Fruit fly (Drosophila melanogaster): Measurements from ENCODE around the gene CG13694.

The CG13694 gene

dm6 chr2L:136747-137709 is 20.7 kb upstream of the CG13694 start:
- peak; percentile 90 for TF ChIP-seq noc (tag; optimal IDR thresholded peaks at IDR 0.05)

- peak; percentile 35 for TF ChIP-seq noc (tag; optimal IDR thresholded peaks at IDR 0.05)
Measured at dm6 chr2L:136131-136426, 19.8 kb upstream of the CG13694 start.

DNA sequence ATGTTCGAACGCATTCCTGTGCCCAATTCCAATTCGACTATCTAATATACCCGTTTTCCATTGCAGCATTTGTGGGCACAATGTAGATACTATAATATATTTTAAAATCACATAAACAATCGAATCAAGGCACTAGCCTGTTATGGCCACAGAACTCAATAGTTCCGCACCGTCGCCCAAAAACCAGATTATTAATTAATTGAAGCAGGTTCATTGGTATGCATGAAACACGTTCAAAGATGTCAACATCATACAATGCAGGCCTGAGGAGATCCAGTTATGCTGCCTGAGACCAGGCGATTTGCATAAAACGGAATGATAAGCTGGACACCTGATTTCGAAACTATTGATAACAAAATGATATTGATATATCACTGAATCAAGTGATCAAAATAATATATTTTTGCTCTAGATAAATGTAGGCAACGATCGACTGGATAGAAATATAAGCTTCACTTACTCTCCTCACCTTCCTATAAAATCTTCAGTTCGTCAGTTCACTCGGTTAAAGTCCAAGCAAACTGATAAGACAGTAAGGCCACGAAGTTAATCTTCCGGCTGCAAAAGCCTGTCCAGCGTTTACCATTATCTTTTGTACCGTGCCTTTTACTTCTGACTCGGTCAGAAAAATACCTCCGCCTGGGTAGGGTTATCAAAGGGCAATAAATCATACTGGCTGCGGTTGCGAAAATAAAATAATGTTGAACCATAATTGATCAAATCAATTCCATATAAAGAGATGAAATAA is 19.3 kb upstream of the CG13694 start:
- TF ChIP-seq noc (tag; optimal IDR thresholded peaks at IDR 0.05), result peak; percentile 69

- TF ChIP-seq noc (tag; optimal IDR thresholded peaks at IDR 0.05), result no peak
Measured at dm6 chr2L:134563-135382, 18.5 kb upstream of the CG13694 start.

DNA sequence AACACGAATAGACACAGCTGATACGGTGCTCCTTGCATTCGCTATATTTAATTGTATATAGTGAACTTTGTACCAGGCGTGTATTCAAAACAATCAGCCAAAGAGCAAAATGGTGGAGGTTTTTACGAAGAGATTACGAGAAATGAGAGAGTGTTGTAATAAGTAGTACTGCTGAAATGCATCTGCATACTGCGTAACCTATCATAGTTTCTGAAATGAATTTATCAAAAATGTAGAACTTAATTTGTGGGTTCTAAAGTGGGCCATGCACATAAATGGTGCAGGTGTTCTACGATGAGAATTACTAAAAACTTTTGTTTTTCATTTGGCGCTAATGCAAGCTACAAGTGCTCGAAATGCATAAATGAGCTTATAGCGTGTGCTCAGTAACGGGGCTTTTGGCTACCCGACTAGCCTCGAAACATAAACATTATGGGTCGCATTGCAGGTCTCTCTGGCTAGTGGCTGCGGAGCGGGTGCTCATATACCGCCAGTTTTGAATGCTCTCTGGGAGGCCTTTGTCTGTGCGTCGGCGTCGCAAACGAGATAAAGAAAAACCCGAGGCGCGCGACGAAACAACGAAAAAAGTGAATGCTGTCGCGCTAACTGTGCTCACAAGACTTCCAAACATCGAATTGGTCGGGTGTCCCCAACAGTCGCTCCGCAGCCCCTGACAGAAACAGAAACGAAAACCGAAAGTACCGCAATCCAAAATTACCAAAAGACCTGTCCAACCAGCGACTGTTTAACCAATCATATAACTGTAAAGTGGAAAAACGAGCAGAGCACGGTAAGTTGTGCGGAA is 15.4 kb upstream of the CG13694 start, which contains the start of gene Gs1:
Gene Gs1 (plus strand): TSS at position 612 of the 805 bp plus-strand sequence.
- TF ChIP-seq noc (tag; optimal IDR thresholded peaks at IDR 0.05), result peak; percentile 71

DNA sequence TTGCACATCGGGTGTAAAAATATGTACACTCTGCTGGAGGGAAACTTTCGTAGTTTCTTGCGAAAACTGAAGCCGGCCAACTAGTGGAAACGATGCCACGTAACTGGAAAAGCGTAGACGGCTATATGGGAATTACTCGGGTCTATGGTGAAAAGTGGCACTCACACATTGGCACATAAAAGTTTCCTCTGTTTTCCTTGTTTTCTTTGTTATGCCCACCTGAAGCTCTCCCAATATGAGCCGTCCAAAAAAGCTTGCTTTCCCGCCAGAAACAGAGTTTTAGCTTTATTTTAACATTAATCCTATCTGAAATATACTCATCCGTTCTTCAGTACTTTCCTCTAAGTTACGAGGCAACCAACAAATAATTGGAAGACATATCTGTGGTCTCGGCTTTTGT is 14.4 kb upstream of the CG13694 start, which contains the start of gene CG3164:
Gene CG3164 (minus strand): TSS at position 101 of the 400 bp plus-strand sequence.
- no peak for TF ChIP-seq noc (tag; optimal IDR thresholded peaks at IDR 0.05)

- peak; percentile 59 for TF ChIP-seq noc (tag; optimal IDR thresholded peaks at IDR 0.05)
Measured at dm6 chr2L:128977-129941, 13.0 kb upstream of the CG13694 start.

- no peak for TF ChIP-seq noc (tag; optimal IDR thresholded peaks at IDR 0.05)
Measured at dm6 chr2L:128296-128715, 12.0 kb upstream of the CG13694 start.

- peak; percentile 36 for TF ChIP-seq noc (tag; optimal IDR thresholded peaks at IDR 0.05)
Measured at dm6 chr2L:125364-126252, 9.3 kb upstream of the CG13694 start.

- no peak for TF ChIP-seq noc (tag; optimal IDR thresholded peaks at IDR 0.05)
Measured at dm6 chr2L:123007-123327, 6.7 kb upstream of the CG13694 start.

DNA sequence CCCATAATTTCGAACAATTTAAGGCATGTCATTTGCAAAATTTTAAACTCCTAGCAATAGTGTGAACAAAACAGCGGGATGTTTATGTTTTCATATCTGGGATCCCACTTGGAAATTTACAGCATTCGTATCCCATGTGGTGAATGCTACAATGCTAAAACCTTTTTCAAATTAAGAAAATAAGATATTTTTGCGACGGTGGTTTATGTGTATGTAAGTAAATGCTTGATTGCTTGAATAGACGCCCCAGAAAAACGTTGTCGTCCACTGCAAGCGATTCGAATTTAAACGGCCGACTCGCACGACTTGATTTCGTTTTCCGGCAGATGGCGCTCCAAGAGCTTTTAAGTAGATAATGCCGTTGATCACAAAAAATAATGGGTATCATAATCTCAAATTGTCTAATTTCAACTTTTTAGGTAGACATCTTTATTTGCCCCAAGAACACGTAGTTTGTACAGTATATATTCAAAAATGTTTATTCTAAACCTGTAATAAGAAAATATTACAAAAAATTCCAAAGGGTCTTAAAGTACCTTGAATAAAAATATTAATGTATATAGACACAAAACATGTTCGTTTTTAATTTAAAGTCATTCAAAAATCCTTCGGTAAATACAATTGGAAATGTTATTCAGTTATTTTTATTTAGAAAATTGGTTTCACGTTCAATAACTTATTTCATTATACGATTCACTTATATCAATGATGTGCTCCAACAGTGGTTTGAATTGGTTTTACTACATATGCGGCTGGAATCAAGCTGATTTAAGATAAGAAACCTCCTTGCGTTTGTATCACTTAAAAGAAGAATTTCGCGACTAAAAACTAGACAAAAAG is 6.1 kb upstream of the CG13694 start:
- TF ChIP-seq noc (tag; optimal IDR thresholded peaks at IDR 0.05), result no peak

- no peak for TF ChIP-seq noc (tag; optimal IDR thresholded peaks at IDR 0.05)
Measured at dm6 chr2L:121456-121831, 5.2 kb upstream of the CG13694 start, which contains the start of gene CG4822. Gene CG4822 (minus strand): TSS chr2L:121754.

Measured in whole organism, larva.